Worm (Caenorhabditis elegans): ENCODE results near the gene dsl-7.

dsl-7 gene

ce11 chrV:13003378-13003777 is 10.4 kb downstream of the dsl-7 start (continued):
- TF ChIP-seq aptf-3 (GFP tag; IDR thresholded peaks at IDR 0.05) (0 out of 2 replicates have a peak, but pooled peaks have one; percentile 13), nhr-80 (tag; optimal IDR thresholded peaks at IDR 0.05) (peak; percentile 43), ztf-18 (tag; optimal IDR thresholded peaks at IDR 0.05) (peak; percentile 62), efl-1 (GFP tag; optimal IDR thresholded peaks at IDR 0.05) (no peak), C17E4.6 (GFP tag; IDR thresholded peaks at IDR 0.05) (peak; percentile 32; the same call in 1 of the 2 replicates), ceh-58 (GFP tag; IDR thresholded peaks at IDR 0.05) (no peak), bed-2 (GFP tag; IDR thresholded peaks at IDR 0.05) (no peak)

DNA sequence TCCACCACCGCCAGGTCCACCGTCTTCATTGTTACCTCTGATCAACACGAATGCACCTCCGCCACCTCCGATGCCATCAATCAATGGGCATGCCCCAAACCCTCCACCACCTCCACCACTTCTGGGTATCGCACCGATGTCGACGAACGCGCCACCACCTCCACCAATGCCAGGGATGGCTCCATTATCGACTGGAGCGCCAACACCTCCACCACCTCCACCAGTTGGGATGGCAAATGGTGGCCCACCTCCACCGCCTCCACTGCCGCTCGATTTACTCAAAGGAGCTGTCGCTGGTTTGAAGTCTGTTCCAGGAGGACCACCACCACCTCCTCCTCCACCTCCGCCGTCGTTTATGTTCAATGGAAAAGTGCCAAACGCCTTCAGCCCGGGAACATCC is 11.4 kb downstream of the dsl-7 start:
- no peak for TF ChIP-seq ceh-27 (GFP tag; optimal IDR thresholded peaks at IDR 0.05)
- no peak for TF ChIP-seq lir-1 (GFP tag; conservative IDR thresholded peaks at IDR 0.05)
- TF ChIP-seq hrde-1 (tag; optimal IDR thresholded peaks at IDR 0.05; ENCODE audit: borderline replicate concordance): no peak
- no peak for TF ChIP-seq bed-1 (GFP tag; IDR thresholded peaks at IDR 0.05)
- peak; percentile 69 for TF ChIP-seq egrh-3 (GFP tag; IDR thresholded peaks at IDR 0.05)
- TF ChIP-seq sdz-38 (tag; optimal IDR thresholded peaks at IDR 0.05): no peak
- no peak for TF ChIP-seq attf-5 (GFP tag; optimal IDR thresholded peaks at IDR 0.05)
- TF ChIP-seq attf-6 (GFP tag; IDR thresholded peaks at IDR 0.05): no peak
- no peak for TF ChIP-seq ztf-28 (GFP tag; IDR thresholded peaks at IDR 0.05)
- TF ChIP-seq egl-44 (GFP tag; IDR thresholded peaks at IDR 0.05): no peak
- TF ChIP-seq F23B12.7 (tag; optimal IDR thresholded peaks at IDR 0.05; ENCODE audit: insufficient read depth): no peak
- TF ChIP-seq nhr-27 (tag; optimal IDR thresholded peaks at IDR 0.05): no peak
- TF ChIP-seq F37B4.10 (GFP tag; IDR thresholded peaks at IDR 0.05): 0 out of 2 replicates have a peak, but pooled peaks have one; percentile 25
- TF ChIP-seq nhr-120 (GFP tag; IDR thresholded peaks at IDR 0.05): no peak
- no peak for TF ChIP-seq ztf-25 (GFP tag; IDR thresholded peaks at IDR 0.05)
- 0 out of 2 replicates have a peak, but pooled peaks have one; percentile 34 for TF ChIP-seq lin-26 (GFP tag; IDR thresholded peaks at IDR 0.05)
- TF ChIP-seq egl-18 (GFP tag; IDR thresholded peaks at IDR 0.05): no peak
- TF ChIP-seq K11D2.4 (GFP tag; IDR thresholded peaks at IDR 0.05): 0 out of 2 replicates have a peak, but pooled peaks have one; percentile 11
- no peak for TF ChIP-seq him-1 (tag; optimal IDR thresholded peaks at IDR 0.05)
- TF ChIP-seq mcd-1 (GFP tag; IDR thresholded peaks at IDR 0.05): no peak
- peak; percentile 24; the same call in 1 of the 2 replicates for TF ChIP-seq D2030.7 (GFP tag; IDR thresholded peaks at IDR 0.05)
- peak; percentile 88 for TF ChIP-seq zfh-2 (GFP tag; conservative IDR thresholded peaks at IDR 0.05)
- TF ChIP-seq snpc-1.3 (tag; optimal IDR thresholded peaks at IDR 0.05; ENCODE audit: insufficient read depth): no peak

DNA sequence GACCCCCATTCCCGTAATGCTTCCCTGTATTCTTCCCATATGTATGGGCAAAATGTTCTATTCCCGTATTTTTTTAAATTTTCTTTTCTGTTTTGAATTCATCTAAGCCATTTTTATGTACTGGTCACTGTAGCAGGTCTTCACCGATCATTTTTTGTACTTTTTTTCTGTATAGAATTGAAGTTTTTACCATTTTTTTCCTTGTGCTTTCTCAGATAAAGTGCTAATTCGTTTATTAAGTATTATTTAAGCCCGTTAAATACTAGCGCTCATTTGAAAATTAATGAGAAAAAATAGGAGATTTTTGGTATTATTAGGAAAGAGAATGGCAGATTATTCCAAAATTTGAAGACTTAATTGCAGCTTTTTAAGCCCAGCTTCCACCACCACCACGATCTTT is 13.8 kb downstream of the dsl-7 start:
- TF ChIP-seq ceh-40 (GFP tag; IDR thresholded peaks at IDR 0.05) (no peak), ztf-22 (GFP tag; optimal IDR thresholded peaks at IDR 0.05) (no peak), lin-35 (GFP tag; optimal IDR thresholded peaks at IDR 0.05) (no peak), snpc-1.3 (tag; optimal IDR thresholded peaks at IDR 0.05; ENCODE audit: insufficient read depth) (peak; percentile 43), hmg-1.2 (GFP tag; IDR thresholded peaks at IDR 0.05) (0 out of 2 replicates have a peak, but pooled peaks have one; percentile 14), mcd-1 (GFP tag; IDR thresholded peaks at IDR 0.05) (no peak), nfya-1 (tag; optimal IDR thresholded peaks at IDR 0.05; ENCODE audit: borderline replicate concordance, insufficient read depth) (no peak), akir-1 (GFP tag; optimal IDR thresholded peaks at IDR 0.05) (no peak), K11D2.4 (GFP tag; IDR thresholded peaks at IDR 0.05) (no peak), ceh-27 (GFP tag; optimal IDR thresholded peaks at IDR 0.05) (no peak), lir-1 (GFP tag; conservative IDR thresholded peaks at IDR 0.05) (no peak), F55B11.4 (tag; optimal IDR thresholded peaks at IDR 0.05; ENCODE audit: borderline replicate concordance, insufficient read depth) (no peak), F49E8.2 (tag; optimal IDR thresholded peaks at IDR 0.05; ENCODE audit: insufficient read depth) (peak; percentile 72), snpc-3.4 (tag; optimal IDR thresholded peaks at IDR 0.05) (peak; percentile 16), F23B12.7 (tag; optimal IDR thresholded peaks at IDR 0.05; ENCODE audit: insufficient read depth) (no peak), lin-40 (tag; optimal IDR thresholded peaks at IDR 0.05) (no peak), nfyb-1 (GFP tag; IDR thresholded peaks at IDR 0.05) (no peak), lag-1 (GFP tag; IDR thresholded peaks at IDR 0.05) (no peak), aptf-3 (GFP tag; IDR thresholded peaks at IDR 0.05) (no peak), pbrm-1 (GFP tag; IDR thresholded peaks at IDR 0.05) (no peak), efl-1 (GFP tag; optimal IDR thresholded peaks at IDR 0.05) (no peak), attf-6 (GFP tag; IDR thresholded peaks at IDR 0.05) (no peak), B0261.1 (tag; optimal IDR thresholded peaks at IDR 0.05) (no peak), bed-2 (GFP tag; IDR thresholded peaks at IDR 0.05) (no peak)

Data from whole organism, young adult.